Fruit fly (Drosophila melanogaster) whole organism, wandering third instar larva: ENCODE measurements around the gene CG5151.

Experiments used
- Abd-B ChIP-seq: fragments of >200 bp; optimal IDR thresholded peaks from 2 replicates; lab custom pipeline; 2017; ENCODE audit warnings: missing biosample characterization, missing genetic modification characterization
- CG32264 ChIP-seq: fragments of 200-800 bp; sonication (Bioruptor generic); optimal IDR thresholded peaks from 2 replicates; lab custom pipeline; 2016; ENCODE audit warnings: missing biosample characterization, missing genetic modification characterization
- CG9705 ChIP-seq: fragments of 200-800 bp; sonication (Bioruptor generic); optimal IDR thresholded peaks from 2 replicates; lab custom pipeline; 2018; ENCODE audit warnings: missing biosample characterization, mild to moderate bottlenecking, missing genetic modification characterization
- CrebA ChIP-seq: fragments of 200-800 bp; sonication (Bioruptor generic); optimal IDR thresholded peaks from 2 replicates; lab custom pipeline; 2016; ENCODE audit warnings: missing biosample characterization, mild to moderate bottlenecking, missing genetic modification characterization, borderline replicate concordance
- Dfd ChIP-seq: fragments of >200 bp; optimal IDR thresholded peaks from 2 replicates; lab custom pipeline; 2017; ENCODE audit warnings: missing biosample characterization, missing genetic modification characterization
- Dif ChIP-seq: fragments of 200-275, 200-300 bp; sonication (Bioruptor generic); optimal IDR thresholded peaks from 2 replicates; lab custom pipeline; 2018; ENCODE audit warnings: missing biosample characterization, missing genetic modification characterization; ENCODE audit not compliant: partially characterized antibody
- GATAd ChIP-seq: sonication (Bioruptor generic); optimal IDR thresholded peaks from 2 replicates; lab custom pipeline; 2016; ENCODE audit warnings: missing biosample characterization, missing genetic modification characterization
- HLH106 ChIP-seq: fragments of 200-800 bp; optimal IDR thresholded peaks from 3 replicates; lab custom pipeline; 2019; ENCODE audit warnings: missing biosample characterization, mild to moderate bottlenecking, missing genetic modification characterization, moderate library complexity
- Hr78 ChIP-seq: fragments of >200 bp; optimal IDR thresholded peaks from 2 replicates; lab custom pipeline; 2017; ENCODE audit warnings: missing biosample characterization, missing genetic modification characterization
- Hr83 ChIP-seq: fragments of 200-300 bp; sonication (Bioruptor generic); optimal IDR thresholded peaks from 2 replicates; lab custom pipeline; 2016; ENCODE audit warnings: missing biosample characterization, mild to moderate bottlenecking, missing genetic modification characterization, moderate library complexity; ENCODE audit not compliant: poor library complexity, severe bottlenecking
- Jra ChIP-seq: sonication (Bioruptor generic); optimal IDR thresholded peaks from 2 replicates; lab custom pipeline; 2016; ENCODE audit warnings: missing biosample characterization, missing genetic modification characterization
- Mio ChIP-seq: sonication (Bioruptor generic); optimal IDR thresholded peaks from 2 replicates; lab custom pipeline; 2016; ENCODE audit warnings: missing biosample characterization, missing genetic modification characterization
- N ChIP-seq: fragments of >200 bp; optimal IDR thresholded peaks from 2 replicates; lab custom pipeline; 2018; ENCODE audit warnings: missing biosample characterization, missing external identifiers, missing genetic modification characterization
- OdsH ChIP-seq: fragments of 200-800 bp; sonication (Bioruptor generic); optimal IDR thresholded peaks from 2 replicates; lab custom pipeline; 2016; ENCODE audit warnings: missing biosample characterization, mild to moderate bottlenecking, missing genetic modification characterization
- Rel ChIP-seq, 2 experiments: fragments of 200-800 bp; sonication (Bioruptor generic) in 1 of 2; optimal IDR thresholded peaks; 2 replicates in 1 of 2; 3 replicates in 1 of 2; lab custom pipeline; 2016 to 2019; ENCODE audit warnings: mild to moderate bottlenecking in 2 of 2, missing biosample characterization in 2 of 2, missing genetic modification characterization in 2 of 2, moderate library complexity in 1 of 2
- Sp1 ChIP-seq: fragments of 200-800 bp; sonication (Bioruptor generic); optimal IDR thresholded peaks from 3 replicates; lab custom pipeline; 2019; ENCODE audit warnings: missing biosample characterization, mild to moderate bottlenecking, missing genetic modification characterization, moderate library complexity
- Vsx2 ChIP-seq: fragments of 200-300, 225-300 bp; sonication (Bioruptor generic); optimal IDR thresholded peaks from 2 replicates; lab custom pipeline; 2018; ENCODE audit warnings: missing biosample characterization, missing genetic modification characterization; ENCODE audit not compliant: partially characterized antibody
- br ChIP-seq: fragments of 200-800 bp; sonication (Bioruptor generic); optimal IDR thresholded peaks from 2 replicates; lab custom pipeline; 2016; ENCODE audit warnings: missing biosample characterization, missing genetic modification characterization
- brk ChIP-seq: fragments of 200-800 bp; sonication (Bioruptor generic); optimal IDR thresholded peaks from 2 replicates; lab custom pipeline; 2016; ENCODE audit warnings: missing biosample characterization, mild to moderate bottlenecking, missing genetic modification characterization
- dl ChIP-seq, 2 experiments: fragments of 175-275, 200-275 bp in 1 of 2; fragments of 200-275 bp in 1 of 2; sonication (Bioruptor generic); optimal IDR thresholded peaks; lab custom pipeline; 2018; ENCODE audit warnings: mild to moderate bottlenecking in 2 of 2, missing biosample characterization in 2 of 2, missing genetic modification characterization in 2 of 2, moderate library complexity in 2 of 2; ENCODE audit not compliant: partially characterized antibody in 2 of 2, insufficient read depth in 1 of 2
- dmrt93B ChIP-seq: fragments of 200-800 bp; sonication (Bioruptor generic); optimal IDR thresholded peaks from 2 replicates; lab custom pipeline; 2018; ENCODE audit warnings: missing biosample characterization, mild to moderate bottlenecking, missing genetic modification characterization
- dsf ChIP-seq: sonication (Bioruptor generic); optimal IDR thresholded peaks from 2 replicates; lab custom pipeline; 2016; ENCODE audit warnings: missing biosample characterization, missing genetic modification characterization, borderline replicate concordance
- ey ChIP-seq: fragments of 200-800 bp; sonication (Bioruptor generic); optimal IDR thresholded peaks from 2 replicates; lab custom pipeline; 2016; ENCODE audit warnings: missing biosample characterization, missing genetic modification characterization
- foxo ChIP-seq, 2 experiments: fragments of 200-800 bp; sonication (Bioruptor generic); optimal IDR thresholded peaks; 2 replicates in 1 of 2; 3 replicates in 1 of 2; lab custom pipeline; 2016 to 2017; ENCODE audit warnings: missing biosample characterization in 2 of 2, missing genetic modification characterization in 2 of 2
- fru ChIP-seq: fragments of 200-800 bp; sonication (Bioruptor generic); optimal IDR thresholded peaks from 3 replicates; lab custom pipeline; 2016; ENCODE audit warnings: missing biosample characterization, mild to moderate bottlenecking, missing genetic modification characterization
- h ChIP-seq: fragments of 200-800 bp; sonication (Bioruptor generic); optimal IDR thresholded peaks from 3 replicates; lab custom pipeline; 2016; ENCODE audit warnings: missing biosample characterization, mild to moderate bottlenecking, missing genetic modification characterization
- jim ChIP-seq: fragments of 175-275, 200-325 bp; sonication (Bioruptor generic); optimal IDR thresholded peaks from 2 replicates; lab custom pipeline; 2016; ENCODE audit warnings: missing biosample characterization, mild to moderate bottlenecking, missing genetic modification characterization
- lola ChIP-seq: fragments of >200 bp; optimal IDR thresholded peaks from 2 replicates; lab custom pipeline; 2017; ENCODE audit warnings: missing biosample characterization, missing genetic modification characterization
- pan ChIP-seq: fragments of >200 bp; optimal IDR thresholded peaks from 2 replicates; lab custom pipeline; 2017
- psq ChIP-seq: fragments of 200-800 bp; sonication (Bioruptor generic); optimal IDR thresholded peaks from 3 replicates; lab custom pipeline; 2017; ENCODE audit warnings: missing biosample characterization, mild to moderate bottlenecking, missing genetic modification characterization, moderate library complexity
- rgr ChIP-seq: fragments of 200-800 bp; sonication (Bioruptor generic); optimal IDR thresholded peaks from 3 replicates; lab custom pipeline; 2016; ENCODE audit warnings: missing biosample characterization, mild to moderate bottlenecking, missing genetic modification characterization
- sage ChIP-seq: fragments of 200-800 bp; sonication (Bioruptor generic); optimal IDR thresholded peaks from 2 replicates; lab custom pipeline; 2016; ENCODE audit warnings: missing biosample characterization, mild to moderate bottlenecking, missing genetic modification characterization
- sv ChIP-seq: fragments of 200-800 bp; sonication (Bioruptor generic); optimal IDR thresholded peaks from 3 replicates; lab custom pipeline; 2016; ENCODE audit warnings: missing biosample characterization, missing genetic modification characterization
- tai ChIP-seq: sonication (Bioruptor generic); optimal IDR thresholded peaks from 2 replicates; lab custom pipeline; 2016; ENCODE audit warnings: missing biosample characterization, missing genetic modification characterization
- usp ChIP-seq: fragments of >200 bp; optimal IDR thresholded peaks from 2 replicates; lab custom pipeline; 2017; ENCODE audit warnings: missing biosample characterization, missing genetic modification characterization
- woc ChIP-seq: sonication (Bioruptor generic); optimal IDR thresholded peaks from 2 replicates; lab custom pipeline; 2016; ENCODE audit warnings: missing biosample characterization, mild to moderate bottlenecking, missing genetic modification characterization

CG5151 gene

DNA sequence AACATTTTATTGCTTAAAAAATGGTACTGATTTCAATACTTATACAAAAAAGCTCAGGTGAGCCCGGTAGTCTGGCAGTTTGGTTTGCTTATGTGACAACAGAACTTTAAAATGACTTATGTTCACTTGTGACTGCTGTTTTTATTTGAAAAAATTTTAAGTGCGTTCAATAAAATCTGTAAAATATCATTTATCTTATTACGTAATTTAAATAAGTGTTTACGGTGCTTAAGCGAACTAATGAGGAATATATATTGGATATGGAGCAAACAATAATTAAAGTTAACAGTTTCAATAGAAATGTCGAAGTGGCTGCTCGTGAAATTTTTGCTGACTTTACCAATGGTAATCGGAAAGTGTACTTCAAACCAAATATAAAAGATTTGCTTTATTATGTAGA, 36.5 kb upstream of the CG5151 start, which contains the start of gene dls:
dls (plus strand) TSS at position 301 of the 400 bp plus-strand sequence.
- TF ChIP-seq dl (GFP tag; optimal IDR thresholded peaks at IDR 0.05; lab: Kevin White, UChicago; ENCODE audit: insufficient read depth in 1 of 2, partially characterized antibody in 2 of 2) (no peak), CG32264 (no peak), Abd-B (no peak), Mio (GFP tag; lab: Kevin White, UChicago) (no peak), Dfd (GFP tag; lab: Kevin White, UChicago) (no peak), HLH106 (tag; lab: Kevin White, UChicago) (no peak), fru (GFP tag; lab: Kevin White, UChicago) (no peak), sv (GFP tag; lab: Kevin White, UChicago) (no peak), GATAd (GFP tag; lab: Kevin White, UChicago) (no peak), tai (GFP tag; lab: Kevin White, UChicago) (no peak), Dif (no peak), Sp1 (GFP tag; lab: Kevin White, UChicago) (no peak)

- TF ChIP-seq Hr83, result no peak
These were observed 35.4 kb upstream of the CG5151 start, which contains the start of gene CG33689 for dm6 chr3L:16199929-16200328. CG33689 (plus strand) TSS chr3L:16200229.

dm6 chr3L:16198920-16199319, 34.4 kb upstream of the CG5151 start, which contains the start of gene CG33688:
CG33688 (plus strand) TSS chr3L:16199220.
- TF ChIP-seq Dfd (GFP tag; lab: Kevin White, UChicago) (no peak), lola (GFP tag; lab: Kevin White, UChicago) (no peak), h (no peak), OdsH (GFP tag; lab: Kevin White, UChicago) (no peak), CrebA (GFP tag; lab: Kevin White, UChicago) (no peak), Hr83 (no peak), CG9705 (GFP tag; lab: Kevin White, UChicago) (no peak), sv (GFP tag; lab: Kevin White, UChicago) (no peak), Abd-B (no peak), Dif (no peak), brk (GFP tag; lab: Kevin White, UChicago) (no peak), br (GFP tag; lab: Kevin White, UChicago) (no peak), Hr78 (GFP tag; lab: Kevin White, UChicago) (no peak)

DNA sequence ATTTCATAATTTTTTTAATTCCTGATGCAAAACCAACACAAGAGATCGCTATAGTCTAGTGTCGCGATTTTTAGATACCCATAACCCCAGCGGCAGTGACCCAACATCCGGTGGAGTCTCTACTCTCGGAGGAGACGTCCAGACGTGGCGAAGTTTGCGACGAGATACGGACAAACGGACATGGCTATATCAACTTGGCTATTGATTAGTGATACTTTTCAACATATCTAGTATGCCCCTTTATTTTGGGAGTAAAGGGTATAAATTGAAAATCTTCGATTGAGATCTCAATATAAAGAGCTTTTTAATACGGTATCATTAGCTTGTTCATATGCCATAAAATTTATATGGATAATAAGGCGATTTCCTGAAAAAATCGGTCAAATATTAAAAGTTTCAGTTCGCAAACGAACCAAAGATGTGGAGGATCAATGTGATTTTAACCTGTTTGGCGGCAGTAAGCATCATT, 33.0 kb upstream of the CG5151 start, which contains the start of gene CG33687:
CG33687 (plus strand) TSS at position 419 of the 469 bp plus-strand sequence.
- TF ChIP-seq fru (GFP tag; lab: Kevin White, UChicago), result no peak
- TF ChIP-seq woc (GFP tag; lab: Kevin White, UChicago), result no peak
- TF ChIP-seq CrebA (GFP tag; lab: Kevin White, UChicago), result no peak
- no peak for TF ChIP-seq N (GFP tag; lab: Kevin White, UChicago)

dm6 chr3L:16196588-16197183, 32.2 kb upstream of the CG5151 start:
- TF ChIP-seq CG9705 (GFP tag; lab: Kevin White, UChicago) (no peak), GATAd (GFP tag; lab: Kevin White, UChicago) (no peak), Sp1 (GFP tag; lab: Kevin White, UChicago) (peak; percentile 31), OdsH (GFP tag; lab: Kevin White, UChicago) (no peak), brk (GFP tag; lab: Kevin White, UChicago) (no peak), ey (GFP tag; lab: Kevin White, UChicago) (no peak), dmrt93B (GFP tag; lab: Kevin White, UChicago) (peak; percentile 13), Mio (GFP tag; lab: Kevin White, UChicago) (no peak), dl (GFP tag; optimal IDR thresholded peaks at IDR 0.05; lab: Kevin White, UChicago; ENCODE audit: insufficient read depth in 1 of 2, partially characterized antibody in 2 of 2) (no peak), Dfd (GFP tag; lab: Kevin White, UChicago) (no peak), HLH106 (tag; lab: Kevin White, UChicago) (peak; percentile 22), N (GFP tag; lab: Kevin White, UChicago) (no peak), woc (GFP tag; lab: Kevin White, UChicago) (no peak), Hr78 (GFP tag; lab: Kevin White, UChicago) (no peak), sage (GFP tag; lab: Kevin White, UChicago) (no peak), pan (lab: Kevin White, UChicago) (no peak), tai (GFP tag; lab: Kevin White, UChicago) (peak; percentile 26), CrebA (GFP tag; lab: Kevin White, UChicago) (no peak), Hr83 (no peak), jim (no peak), Dif (no peak), dsf (GFP tag; lab: Kevin White, UChicago) (no peak), Rel (GFP tag; optimal IDR thresholded peaks at IDR 0.05; lab: Kevin White, UChicago) (no peak), Rel (tag; optimal IDR thresholded peaks at IDR 0.05; lab: Kevin White, UChicago) (no peak), br (GFP tag; lab: Kevin White, UChicago) (peak; percentile 15), Vsx2 (GFP tag; lab: Kevin White, UChicago) (no peak), usp (GFP tag; lab: Kevin White, UChicago) (no peak), Jra (GFP tag; lab: Kevin White, UChicago) (no peak), CG32264 (no peak), fru (GFP tag; lab: Kevin White, UChicago) (peak; percentile 36), foxo (GFP tag; optimal IDR thresholded peaks at IDR 0.05; lab: Kevin White, UChicago) (no peak), psq (GFP tag; lab: Kevin White, UChicago) (peak; percentile 12), lola (GFP tag; lab: Kevin White, UChicago) (no peak), rgr (GFP tag; lab: Kevin White, UChicago) (peak; percentile 13)
